Worm (Caenorhabditis elegans) whole organism, L4 larva: ENCODE results near the gene msp-36.

Experiments
- Y5F2A.4 ChIP-seq: fragments of 200-800 bp; sonication (Bioruptor generic); optimal IDR thresholded peaks from 2 replicates; lab custom pipeline; 2018; ENCODE audit warnings: mild to moderate bottlenecking, missing genetic modification characterization, missing compliant biosample characterization
- ama-1 ChIP-seq: fragments of 150-350 bp; optimal IDR thresholded peaks from 2 replicates; lab custom pipeline; 2014; ENCODE audit warnings: inconsistent platforms, mixed read lengths
- ceh-62 ChIP-seq: sonication (generic microtip); optimal IDR thresholded peaks from 2 replicates; lab custom pipeline; 2017; ENCODE audit warnings: missing biosample characterization, missing genetic modification characterization
- dve-1 ChIP-seq: sonication (generic microtip); optimal IDR thresholded peaks from 2 replicates; lab custom pipeline; 2017; ENCODE audit warnings: antibody characterized with exemption, mild to moderate bottlenecking, missing genetic modification characterization, missing compliant biosample characterization; ENCODE audit not compliant: insufficient read depth
- lin-38 ChIP-seq: fragments of 200-800 bp; sonication (Bioruptor generic); IDR thresholded peaks from 2 replicates; pipeline ENCODE4 v1.3.6; 2022; ENCODE audit warnings: missing genetic modification reagents, missing genetic modification characterization, missing compliant biosample characterization
- lin-39 ChIP-seq: fragments of 150-350 bp; optimal IDR thresholded peaks from 2 replicates; lab custom pipeline; 2014; ENCODE audit warnings: missing biosample characterization, missing genetic modification reagents, missing genetic modification characterization
- mep-1 ChIP-seq: fragments of 150-350 bp; sonication (generic microtip); optimal IDR thresholded peaks from 3 replicates; lab custom pipeline; 2014; ENCODE audit warnings: missing biosample characterization, missing genetic modification characterization
- nhr-41 ChIP-seq: fragments of 200-800 bp; sonication (Bioruptor generic); IDR thresholded peaks from 2 replicates; pipeline ENCODE4 v1.3.6; 2022; ENCODE audit warnings: missing genetic modification reagents, missing genetic modification characterization, missing compliant biosample characterization
- nhr-76 ChIP-seq: fragments of 150-350 bp; optimal IDR thresholded peaks from 2 replicates; lab custom pipeline; 2014; ENCODE audit warnings: missing biosample characterization, missing genetic modification characterization
- nhr-77 ChIP-seq: fragments of 150-350 bp; optimal IDR thresholded peaks from 2 replicates; lab custom pipeline; 2014; ENCODE audit warnings: missing biosample characterization, missing genetic modification characterization
- snpc-4 ChIP-seq: fragments of 150-350 bp; optimal IDR thresholded peaks from 2 replicates; lab custom pipeline; 2014; ENCODE audit warnings: missing biosample characterization, missing genetic modification characterization

- TF ChIP-seq Y5F2A.4 (GFP tag; lab: Kevin White, UChicago) (no peak), snpc-4 (tag; lab: Kevin White, UChicago) (no peak), ama-1 (no peak), nhr-41 (GFP tag; lab: Robert Waterston, UW) (no peak), mep-1 (tag; lab: Kevin White, UChicago) (no peak), ceh-62 (tag; lab: Kevin White, UChicago) (no peak), dve-1 (tag; lab: Kevin White, UChicago) (no peak), lin-38 (no peak), lin-39 (tag; lab: Kevin White, UChicago) (no peak), nhr-77 (tag; lab: Kevin White, UChicago) (no peak), nhr-76 (no peak)
These were observed 48.1 kb upstream of the msp-36 start, which contains the start of gene T04B2.3 for ce11 chrIV:10047108-10047507.
